Fruit fly (Drosophila melanogaster) S2 (cell line): Measurements from ENCODE around the gene scyl.

Experiments
- CG8478 ChIP-seq: fragments of >200 bp; optimal IDR thresholded peaks from 2 replicates; lab custom pipeline; 2018
- CTCF ChIP-seq, 2 experiments: fragments of >200 bp; optimal IDR thresholded peaks; 2 replicates each; lab custom pipeline; 2018

dm6 chr3L:11246046-11246887 lies 5.8 kb upstream of the scyl start:
- TF ChIP-seq CTCF (optimal IDR thresholded peaks at IDR 0.05; lab: Kevin White, UChicago) (no peak), CG8478 (lab: Kevin White, UChicago) (no peak)
